Worm (Caenorhabditis elegans) whole organism, midembryonic: Measurements from ENCODE around the gene F47D12.6.

ENCODE experiments used
- flt-1 ChIP-seq: fragments of 200-800 bp; sonication (Bioruptor generic); IDR thresholded peaks from 2 replicates; pipeline ENCODE4 v1.3.6; 2022; ENCODE audit warnings: missing genetic modification characterization, missing compliant biosample characterization
- ztf-29 ChIP-seq: fragments of 200-800 bp; sonication (Bioruptor generic); IDR thresholded peaks from 2 replicates; pipeline ENCODE4 v1.3.6; 2022; ENCODE audit warnings: missing genetic modification reagents, missing genetic modification characterization, missing compliant biosample characterization

DNA sequence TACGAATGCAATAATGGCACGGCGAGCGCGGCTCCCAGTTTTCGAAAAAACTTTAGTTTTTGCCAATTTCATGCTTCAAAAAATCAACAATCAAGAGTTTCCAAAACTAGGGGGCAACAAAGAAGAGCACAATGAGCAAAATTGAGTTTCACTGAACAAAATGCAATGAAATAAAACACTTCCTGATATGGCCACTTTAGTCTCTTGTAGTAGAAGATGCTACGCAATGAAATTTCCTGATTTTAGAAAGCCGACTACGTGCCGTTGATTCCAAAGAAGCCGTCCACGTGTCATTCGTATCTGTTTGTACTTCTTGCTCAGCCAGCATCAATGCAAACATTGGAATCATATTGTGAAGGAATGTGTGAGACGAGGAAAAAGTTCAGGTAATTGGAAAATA, 47.3 kb upstream of the F47D12.6 start:
- TF ChIP-seq ztf-29 (no peak), flt-1 (no peak)
